Worm (Caenorhabditis elegans): ENCODE results near the gene fbxc-29.

DNA sequence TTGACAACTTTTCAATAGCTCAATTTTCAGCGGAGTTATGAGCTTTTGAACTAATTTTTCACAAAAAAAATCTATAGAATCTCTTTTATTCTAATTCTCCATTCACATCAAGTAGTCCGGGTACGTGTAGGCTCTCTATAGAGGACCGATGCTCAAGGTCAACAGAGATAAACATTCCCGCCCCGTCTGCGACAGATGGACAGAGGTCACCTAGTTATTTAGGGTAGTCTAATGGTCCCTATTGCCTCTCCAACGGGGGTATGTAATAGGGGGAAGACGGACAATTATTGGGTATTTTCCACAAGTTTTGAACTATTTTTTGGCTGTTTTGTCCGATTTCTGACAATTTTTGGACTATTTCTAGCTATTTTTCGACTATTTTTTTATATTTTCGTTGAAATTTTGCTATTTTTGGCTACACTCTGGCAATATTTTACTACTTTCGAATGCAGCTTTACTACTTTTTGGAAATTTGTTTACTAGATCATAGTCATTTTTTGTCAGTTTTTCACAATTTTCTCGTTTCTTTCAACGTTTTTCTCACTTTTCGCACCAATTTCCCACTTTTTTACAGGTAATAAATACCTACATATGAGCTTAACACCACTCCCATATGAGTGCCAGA, 47.5 kb upstream of the fbxc-29 start, which contains the start of gene fbxc-51:
- no peak for TF ChIP-seq ama-1 (optimal IDR thresholded peaks at IDR 0.05)
- TF ChIP-seq ama-1 (GFP tag; optimal IDR thresholded peaks at IDR 0.05): no peak
- TF ChIP-seq snpc-4 (GFP tag; optimal IDR thresholded peaks at IDR 0.05): no peak
- TF ChIP-seq snpc-4 (tag; optimal IDR thresholded peaks at IDR 0.05): no peak
- TF ChIP-seq zim-3 (tag; optimal IDR thresholded peaks at IDR 0.05): no peak
- TF ChIP-seq snpc-1.1 (tag; optimal IDR thresholded peaks at IDR 0.05; ENCODE audit: insufficient read depth): no peak
- TF ChIP-seq rec-8 (tag; optimal IDR thresholded peaks at IDR 0.05): no peak
- TF ChIP-seq ztf-28 (GFP tag; IDR thresholded peaks at IDR 0.05): no peak
- TF ChIP-seq madf-8 (GFP tag; conservative IDR thresholded peaks at IDR 0.05): no peak
- TF ChIP-seq xnd-1 (tag; optimal IDR thresholded peaks at IDR 0.05): no peak

All from whole organism, young adult.